Fruit fly (Drosophila melanogaster): ENCODE results near the gene CG31441.

The CG31441 gene

DNA sequence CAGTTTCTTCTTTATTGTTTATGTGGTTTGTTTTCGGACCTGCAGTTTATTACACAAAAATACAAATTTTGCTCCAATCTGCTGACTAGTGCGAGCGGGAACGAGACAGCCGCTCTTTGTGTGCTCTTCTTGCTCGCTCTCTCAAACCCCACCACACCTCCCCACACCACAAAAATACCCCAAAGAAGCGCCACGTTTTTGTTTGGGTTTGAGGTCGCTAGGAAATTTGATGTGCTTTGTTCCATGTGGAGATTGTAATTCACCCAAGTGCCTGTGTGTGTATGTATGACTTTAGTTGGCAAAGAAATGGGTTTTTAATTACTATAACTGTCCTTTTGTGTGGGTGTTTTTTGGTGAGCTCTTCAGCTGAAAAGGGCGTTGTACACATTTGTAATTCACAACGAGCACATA is 38.0 kb upstream of the CG31441 start (continued):
- TF ChIP-seq pan (optimal IDR thresholded peaks at IDR 0.05) (no peak), pan (GFP tag; optimal IDR thresholded peaks at IDR 0.05 in 1 of 2, IDR thresholded peaks at IDR 0.05 in 1 of 2) (peak in 1 of 2 experiments; percentile 39), Dip2 (GFP tag; IDR thresholded peaks at IDR 0.05) (no peak), Atf-2 (GFP tag; optimal IDR thresholded peaks at IDR 0.05) (no peak), CG4617 (GFP tag; optimal IDR thresholded peaks at IDR 0.05; ENCODE audit: borderline replicate concordance) (no peak), CG9215 (GFP tag; IDR thresholded peaks at IDR 0.05) (no peak), H15 (GFP tag; IDR thresholded peaks at IDR 0.05) (no peak), exex (tag; optimal IDR thresholded peaks at IDR 0.05) (no peak), schlank (tag; optimal IDR thresholded peaks at IDR 0.05) (no peak), CG17802 (tag; optimal IDR thresholded peaks at IDR 0.05) (no peak), Mes4 (GFP tag; optimal IDR thresholded peaks at IDR 0.05) (no peak), CG5953 (GFP tag; IDR thresholded peaks at IDR 0.05) (no peak), Mrtf (GFP tag; IDR thresholded peaks at IDR 0.05) (no peak), CG15269 (tag; optimal IDR thresholded peaks at IDR 0.05) (no peak), vvl (GFP tag; IDR thresholded peaks at IDR 0.05) (peak; percentile 46; the same call in 1 of the 2 replicates), bowl (GFP tag; IDR thresholded peaks at IDR 0.05) (no peak), insv (GFP tag; optimal IDR thresholded peaks at IDR 0.05) (no peak), crol (GFP tag; IDR thresholded peaks at IDR 0.05) (peak; percentile 99), Oaz (GFP tag; IDR thresholded peaks at IDR 0.05) (no peak), vnd (GFP tag; IDR thresholded peaks at IDR 0.05; ENCODE audit: partially characterized antibody) (no peak), prd (optimal IDR thresholded peaks at IDR 0.05) (no peak), prd (GFP tag; IDR thresholded peaks at IDR 0.05) (no peak), pb (GFP tag; optimal IDR thresholded peaks at IDR 0.05) (no peak), CG34422 (GFP tag; IDR thresholded peaks at IDR 0.05) (peak; percentile 41; the same call in 1 of the 3 replicates), CG32767 (GFP tag; IDR thresholded peaks at IDR 0.05) (no peak), caup (GFP tag; optimal IDR thresholded peaks at IDR 0.05; ENCODE audit: severe bottlenecking) (peak; percentile 38), bsh (GFP tag; optimal IDR thresholded peaks at IDR 0.05) (no peak), sob (GFP tag; IDR thresholded peaks at IDR 0.05) (peak; percentile 51; the same call in 1 of the 2 replicates), H2.0 (GFP tag; IDR thresholded peaks at IDR 0.05) (no peak), gt (GFP tag; IDR thresholded peaks at IDR 0.05) (no peak), Doc2 (GFP tag; IDR thresholded peaks at IDR 0.05) (no peak), CG34224 (GFP tag; IDR thresholded peaks at IDR 0.05; ENCODE audit: partially characterized antibody) (no peak), CG10462 (GFP tag; optimal IDR thresholded peaks at IDR 0.05) (no peak), CG11247 (GFP tag; IDR thresholded peaks at IDR 0.05) (no peak), Lim3 (GFP tag; IDR thresholded peaks at IDR 0.05) (no peak), CG11093 (GFP tag; IDR thresholded peaks at IDR 0.05) (no peak), CG3838 (GFP tag; optimal IDR thresholded peaks at IDR 0.05) (no peak), CG1024 (GFP tag; IDR thresholded peaks at IDR 0.05) (no peak), HmgD (GFP tag; optimal IDR thresholded peaks at IDR 0.05) (peak; percentile 3), BEAF-32 (GFP tag; optimal IDR thresholded peaks at IDR 0.05) (no peak), CG13424 (tag; optimal IDR thresholded peaks at IDR 0.05) (no peak), trh (GFP tag; optimal IDR thresholded peaks at IDR 0.05) (no peak), Optix (GFP tag; IDR thresholded peaks at IDR 0.05) (no peak), Hmr (GFP tag; optimal IDR thresholded peaks at IDR 0.05) (peak; percentile 17), Max (GFP tag; optimal IDR thresholded peaks at IDR 0.05) (no peak), sug (tag; optimal IDR thresholded peaks at IDR 0.05) (peak; percentile 52), Poxn (GFP tag; IDR thresholded peaks at IDR 0.05) (no peak), Sox100B (GFP tag; optimal IDR thresholded peaks at IDR 0.05) (no peak), seq (GFP tag; IDR thresholded peaks at IDR 0.05) (no peak), mirr (GFP tag; optimal IDR thresholded peaks at IDR 0.05) (peak; percentile 31), Nf-YB (GFP tag; optimal IDR thresholded peaks at IDR 0.05) (no peak), gce (GFP tag; IDR thresholded peaks at IDR 0.05) (no peak), ham (GFP tag; IDR thresholded peaks at IDR 0.05) (no peak)

All from whole organism, embryonic.